Fruit fly (Drosophila melanogaster) whole organism, wandering third instar larva: ENCODE measurements around the gene CG32099.

Experiments
- Abd-B ChIP-seq: fragments of >200 bp; optimal IDR thresholded peaks from 2 replicates; lab custom pipeline; 2017; ENCODE audit warnings: missing biosample characterization, missing genetic modification characterization
- CG9705 ChIP-seq: fragments of 200-800 bp; sonication (Bioruptor generic); optimal IDR thresholded peaks from 2 replicates; lab custom pipeline; 2018; ENCODE audit warnings: missing biosample characterization, mild to moderate bottlenecking, missing genetic modification characterization
- Dfd ChIP-seq: fragments of >200 bp; optimal IDR thresholded peaks from 2 replicates; lab custom pipeline; 2017; ENCODE audit warnings: missing biosample characterization, missing genetic modification characterization
- Dif ChIP-seq: fragments of 200-275, 200-300 bp; sonication (Bioruptor generic); optimal IDR thresholded peaks from 2 replicates; lab custom pipeline; 2018; ENCODE audit warnings: missing biosample characterization, missing genetic modification characterization; ENCODE audit not compliant: partially characterized antibody
- Jra ChIP-seq: sonication (Bioruptor generic); optimal IDR thresholded peaks from 2 replicates; lab custom pipeline; 2016; ENCODE audit warnings: missing biosample characterization, missing genetic modification characterization
- Mio ChIP-seq: sonication (Bioruptor generic); optimal IDR thresholded peaks from 2 replicates; lab custom pipeline; 2016; ENCODE audit warnings: missing biosample characterization, missing genetic modification characterization
- OdsH ChIP-seq: fragments of 200-800 bp; sonication (Bioruptor generic); optimal IDR thresholded peaks from 2 replicates; lab custom pipeline; 2016; ENCODE audit warnings: missing biosample characterization, mild to moderate bottlenecking, missing genetic modification characterization
- Sp1 ChIP-seq: fragments of 200-800 bp; sonication (Bioruptor generic); optimal IDR thresholded peaks from 3 replicates; lab custom pipeline; 2019; ENCODE audit warnings: missing biosample characterization, mild to moderate bottlenecking, missing genetic modification characterization, moderate library complexity
- dl ChIP-seq, 2 experiments: fragments of 175-275, 200-275 bp in 1 of 2; fragments of 200-275 bp in 1 of 2; sonication (Bioruptor generic); optimal IDR thresholded peaks; lab custom pipeline; 2018; ENCODE audit warnings: mild to moderate bottlenecking in 2 of 2, missing biosample characterization in 2 of 2, missing genetic modification characterization in 2 of 2, moderate library complexity in 2 of 2; ENCODE audit not compliant: partially characterized antibody in 2 of 2, insufficient read depth in 1 of 2
- dsf ChIP-seq: sonication (Bioruptor generic); optimal IDR thresholded peaks from 2 replicates; lab custom pipeline; 2016; ENCODE audit warnings: missing biosample characterization, missing genetic modification characterization, borderline replicate concordance
- fru ChIP-seq: fragments of 200-800 bp; sonication (Bioruptor generic); optimal IDR thresholded peaks from 3 replicates; lab custom pipeline; 2016; ENCODE audit warnings: missing biosample characterization, mild to moderate bottlenecking, missing genetic modification characterization
- lola ChIP-seq: fragments of >200 bp; optimal IDR thresholded peaks from 2 replicates; lab custom pipeline; 2017; ENCODE audit warnings: missing biosample characterization, missing genetic modification characterization
- usp ChIP-seq: fragments of >200 bp; optimal IDR thresholded peaks from 2 replicates; lab custom pipeline; 2017; ENCODE audit warnings: missing biosample characterization, missing genetic modification characterization

DNA sequence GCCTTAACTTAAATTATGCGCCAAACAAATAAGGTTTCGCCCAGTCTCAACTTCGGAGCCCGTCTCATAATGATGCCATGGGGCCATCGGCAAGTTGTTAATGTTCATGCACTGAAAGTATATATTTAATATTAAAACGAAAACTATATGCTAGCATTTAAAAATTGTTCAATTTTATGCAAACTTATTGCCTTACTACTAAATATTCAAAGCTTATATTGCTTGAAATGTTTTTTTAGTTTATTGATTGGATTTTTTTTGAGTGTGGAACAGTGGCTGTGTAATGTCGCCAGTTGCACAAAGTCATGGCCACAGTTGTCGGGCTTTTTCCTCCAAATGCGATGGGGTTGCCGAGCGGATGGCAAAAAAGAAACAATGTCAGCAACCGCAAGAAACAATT is 34.9 kb upstream of the CG32099 start:
- TF ChIP-seq Dif (no peak), Abd-B (GFP tag; lab: Kevin White, UChicago) (no peak), dl (GFP tag; optimal IDR thresholded peaks at IDR 0.05; lab: Kevin White, UChicago; ENCODE audit: insufficient read depth in 1 of 2, partially characterized antibody in 2 of 2) (no peak), OdsH (GFP tag; lab: Kevin White, UChicago) (peak; percentile 77), usp (no peak), lola (GFP tag; lab: Kevin White, UChicago) (no peak), Jra (peak; percentile 37), Dfd (GFP tag; lab: Kevin White, UChicago) (no peak), dsf (GFP tag; lab: Kevin White, UChicago) (no peak), fru (GFP tag; lab: Kevin White, UChicago) (peak; percentile 80), Mio (GFP tag; lab: Kevin White, UChicago) (no peak), Sp1 (GFP tag; lab: Kevin White, UChicago) (peak; percentile 74), CG9705 (GFP tag; lab: Kevin White, UChicago) (no peak)
